Fruit fly (Drosophila melanogaster) Kc167 (cell line): ENCODE results near the gene Trax.

Experiments used
- Myc ChIP-seq: fragments of >200 bp; optimal IDR thresholded peaks from 2 replicates; lab custom pipeline; 2017; ENCODE audit warnings: missing external identifiers
- Sin3A ChIP-seq: fragments of >200 bp; optimal IDR thresholded peaks from 2 replicates; lab custom pipeline; 2018; ENCODE audit warnings: missing external identifiers
- h ChIP-seq: fragments of >200 bp; optimal IDR thresholded peaks from 3 replicates; lab custom pipeline; 2018; ENCODE audit warnings: missing external identifiers
- insv ChIP-seq: fragments of >200 bp; optimal IDR thresholded peaks from 3 replicates; lab custom pipeline; 2018; ENCODE audit warnings: missing external identifiers
- psq ChIP-seq: fragments of >200 bp; optimal IDR thresholded peaks from 2 replicates; lab custom pipeline; 2017; ENCODE audit warnings: missing external identifiers
- ttk ChIP-seq: sonication (Bioruptor generic); optimal IDR thresholded peaks from 2 replicates; lab custom pipeline; 2017; ENCODE audit warnings: missing external identifiers

The Trax gene

DNA sequence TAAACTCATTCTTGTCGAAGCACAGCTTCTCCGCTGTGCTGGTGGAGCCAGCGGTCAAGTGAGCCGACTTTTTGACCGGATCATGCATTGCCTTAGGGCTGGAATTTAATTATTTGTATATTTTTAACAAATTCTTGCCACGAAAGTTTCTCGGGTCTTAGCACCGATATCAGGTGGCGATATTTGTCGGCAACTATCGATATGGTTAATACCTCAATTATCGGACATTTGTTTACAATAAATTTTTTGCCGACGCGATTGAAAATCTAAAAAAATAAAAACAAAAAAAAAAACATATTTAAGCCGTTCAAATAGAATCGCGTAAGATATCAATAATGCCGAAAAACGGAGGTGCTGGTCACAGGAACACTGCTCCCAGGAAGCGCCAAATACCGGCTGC lies at the start of gene Trax, which contains the start of gene Cog2:
Gene Trax, plus strand, starts transcription at position 203 of the 400 bp plus-strand sequence.
Gene Cog2, minus strand, starts transcription at position 168 of the 400 bp plus-strand sequence.
- no peak for TF ChIP-seq Myc (lab: Kevin White, UChicago)
- TF ChIP-seq Sin3A (lab: Kevin White, UChicago) = no peak

dm6 chr3R:15313836-15314235 lies 47.7 kb upstream of the Trax start:
- TF ChIP-seq Myc (lab: Kevin White, UChicago) = no peak
- no peak for TF ChIP-seq h (lab: Kevin White, UChicago)
- TF ChIP-seq Sin3A (lab: Kevin White, UChicago) = no peak
- no peak for TF ChIP-seq psq
- TF ChIP-seq ttk (lab: Kevin White, UChicago) = no peak
- no peak for TF ChIP-seq insv

dm6 chr3R:15316326-15316725 lies 45.2 kb upstream of the Trax start, which contains the start of gene CG14866:
CG14866 (plus strand) TSS chr3R:15316471.
- no peak for TF ChIP-seq psq
- TF ChIP-seq Sin3A (lab: Kevin White, UChicago) = no peak
- no peak for TF ChIP-seq insv
- TF ChIP-seq ttk (lab: Kevin White, UChicago) = no peak
- TF ChIP-seq Myc (lab: Kevin White, UChicago) = no peak
- no peak for TF ChIP-seq h (lab: Kevin White, UChicago)

- TF ChIP-seq insv = no peak
- no peak for TF ChIP-seq ttk (lab: Kevin White, UChicago)
- no peak for TF ChIP-seq psq
- no peak for TF ChIP-seq h (lab: Kevin White, UChicago)
- no peak for TF ChIP-seq Sin3A (lab: Kevin White, UChicago)
- TF ChIP-seq Myc (lab: Kevin White, UChicago) = no peak
These were observed 41.4 kb upstream of the Trax start, which contains the start of the genes CG6276 and CG44040 for dm6 chr3R:15319912-15320746. CG6276 (minus strand) TSS chr3R:15320069. CG44040 (plus strand) TSS chr3R:15320378.

- TF ChIP-seq Sin3A (lab: Kevin White, UChicago) = no peak
- TF ChIP-seq insv = no peak
- no peak for TF ChIP-seq psq
- TF ChIP-seq Myc (lab: Kevin White, UChicago) = no peak
- no peak for TF ChIP-seq h (lab: Kevin White, UChicago)
- TF ChIP-seq ttk (lab: Kevin White, UChicago) = no peak
These were observed 40.8 kb upstream of the Trax start, which contains the start of gene ear for dm6 chr3R:15320747-15321085. ear (plus strand) TSS chr3R:15320756.

dm6 chr3R:15328083-15328779 lies 33.3 kb upstream of the Trax start, which contains the start of the genes CG6236 and ea:
CG6236 (minus strand) TSS chr3R:15328269.
ea (plus strand) TSS chr3R:15328729.
- TF ChIP-seq Myc (lab: Kevin White, UChicago) (no peak), psq (no peak), ttk (lab: Kevin White, UChicago) (no peak), insv (no peak), Sin3A (lab: Kevin White, UChicago) (no peak), h (lab: Kevin White, UChicago) (no peak)

- TF ChIP-seq ttk (lab: Kevin White, UChicago) (no peak), psq (no peak), Myc (lab: Kevin White, UChicago) (no peak), insv (no peak), Sin3A (lab: Kevin White, UChicago) (no peak), h (lab: Kevin White, UChicago) (no peak)
These were observed 31.0 kb upstream of the Trax start, which contains the start of gene mRpL9 for dm6 chr3R:15330472-15330871. mRpL9 (plus strand) TSS chr3R:15330738.

DNA sequence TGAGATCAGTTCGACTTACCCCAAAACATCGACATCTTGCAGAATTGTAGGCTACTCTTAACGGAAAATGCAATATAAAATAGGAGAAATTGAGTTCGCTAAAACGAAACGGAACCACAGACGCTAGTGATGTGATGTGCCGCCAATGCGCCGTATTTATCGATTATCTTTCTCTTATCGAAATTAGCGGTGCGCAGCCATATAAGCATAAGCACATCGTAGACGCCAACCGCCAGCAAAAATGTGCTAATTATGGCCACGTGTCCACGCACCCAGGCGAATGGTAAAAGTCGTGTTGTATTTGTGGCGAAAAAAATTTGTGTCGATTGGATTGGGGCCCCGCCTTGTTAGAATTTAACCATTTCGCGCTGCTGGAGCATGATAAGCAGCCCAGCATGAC lies 28.5 kb upstream of the Trax start, which contains the start of the genes Fkbp39 and Cyfip:
Gene Fkbp39, minus strand, starts transcription at position 140 of the 400 bp plus-strand sequence.
Gene Cyfip, plus strand, starts transcription at position 273 of the 400 bp plus-strand sequence.
- TF ChIP-seq psq (no peak), ttk (lab: Kevin White, UChicago) (no peak), insv (no peak), Sin3A (lab: Kevin White, UChicago) (no peak), Myc (lab: Kevin White, UChicago) (no peak), h (lab: Kevin White, UChicago) (no peak)

- TF ChIP-seq Myc (lab: Kevin White, UChicago) = no peak
- no peak for TF ChIP-seq psq
- TF ChIP-seq Sin3A (lab: Kevin White, UChicago) = no peak
- TF ChIP-seq insv = no peak
- no peak for TF ChIP-seq ttk (lab: Kevin White, UChicago)
- TF ChIP-seq h (lab: Kevin White, UChicago) = no peak
These were observed 22.4 kb upstream of the Trax start for dm6 chr3R:15339111-15339510.

DNA sequence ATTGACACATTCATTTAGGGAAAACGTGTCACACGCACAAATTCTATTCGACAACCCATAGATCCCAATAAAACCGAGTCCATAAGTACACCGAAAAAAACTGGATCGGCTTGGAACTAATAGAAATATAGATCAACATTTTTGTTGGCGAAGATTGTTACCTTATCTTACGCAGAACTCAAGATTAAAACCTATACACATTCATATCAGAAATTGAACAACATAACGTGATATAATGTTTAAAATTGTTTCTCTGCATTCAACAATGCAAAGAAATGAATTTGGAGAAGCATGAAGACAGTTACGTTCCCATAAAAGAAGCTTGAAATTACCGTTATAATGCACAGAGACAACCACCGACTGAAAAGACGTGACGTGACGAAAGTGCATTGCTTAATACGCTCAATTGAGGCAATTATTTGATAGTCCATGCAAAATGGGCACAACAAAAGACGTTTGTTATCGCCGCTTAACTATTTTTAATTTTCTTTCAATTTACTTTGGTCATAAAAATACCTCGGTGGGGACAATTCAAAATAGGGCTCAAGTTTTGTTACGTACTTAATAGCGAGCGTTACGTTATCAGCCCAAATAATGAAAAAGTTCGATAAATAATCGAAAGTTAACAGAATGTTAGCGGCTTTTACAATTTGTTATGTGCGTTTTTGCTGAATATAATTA lies 21.3 kb upstream of the Trax start, which contains the start of gene SerRS-m:
Gene SerRS-m, plus strand, starts transcription at position 616 of the 681 bp plus-strand sequence.
- TF ChIP-seq h (lab: Kevin White, UChicago) (no peak), ttk (lab: Kevin White, UChicago) (no peak), insv (no peak), psq (no peak), Myc (lab: Kevin White, UChicago) (no peak), Sin3A (lab: Kevin White, UChicago) (no peak)

DNA sequence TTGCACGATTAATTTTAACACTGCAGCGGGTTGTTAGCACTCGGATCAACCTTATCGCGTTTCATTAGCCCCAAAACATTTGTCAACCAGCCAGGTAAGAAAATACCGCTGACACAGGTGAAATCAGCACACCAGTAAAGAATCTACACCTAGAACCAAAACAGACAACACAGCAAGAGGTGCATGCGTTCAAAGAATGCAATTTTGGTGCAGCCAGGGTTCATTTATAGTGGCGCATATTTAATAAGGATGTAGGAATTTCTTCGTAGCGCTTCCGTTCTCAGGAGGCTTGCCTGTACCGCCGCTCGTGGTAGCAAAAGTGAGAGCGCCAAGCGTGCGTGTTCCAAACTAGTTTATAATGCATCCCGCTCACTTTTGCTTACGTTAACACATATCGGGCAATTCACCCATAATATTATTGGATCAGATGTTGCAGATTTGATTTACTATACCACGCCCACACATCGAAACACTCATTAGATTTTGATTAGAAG lies 19.0 kb upstream of the Trax start:
- TF ChIP-seq ttk (lab: Kevin White, UChicago) (no peak), psq (no peak), h (lab: Kevin White, UChicago) (no peak), insv (no peak), Sin3A (lab: Kevin White, UChicago) (no peak), Myc (lab: Kevin White, UChicago) (no peak)
